Fruit fly (Drosophila melanogaster) whole organism, adult: ENCODE results near the gene CG13116.

Source experiments
- CG12768 ChIP-seq: fragments of 200-800 bp; sonication (Bioruptor generic); optimal IDR thresholded peaks from 2 replicates; lab custom pipeline; 2017; ENCODE audit warnings: missing biosample characterization, missing genetic modification characterization, mild to moderate bottlenecking, moderate library complexity, missing genetic modification reagents
- CG14711 ChIP-seq: fragments of 200-800 bp; sonication (Bioruptor generic); optimal IDR thresholded peaks from 2 replicates; lab custom pipeline; 2018; ENCODE audit warnings: missing biosample characterization, mild to moderate bottlenecking, missing genetic modification characterization, moderate library complexity
- CG1620 ChIP-seq: fragments of 200-800 bp; sonication (Bioruptor generic); optimal IDR thresholded peaks from 2 replicates; lab custom pipeline; 2016; ENCODE audit warnings: missing biosample characterization, missing genetic modification characterization
- CG33017 ChIP-seq: fragments of 200-800 bp; sonication (Bioruptor generic); optimal IDR thresholded peaks from 2 replicates; lab custom pipeline; 2018; ENCODE audit warnings: missing biosample characterization, mild to moderate bottlenecking, missing genetic modification characterization, moderate library complexity
- CG5204 ChIP-seq: fragments of 200-800 bp; sonication (Bioruptor generic); optimal IDR thresholded peaks from 2 replicates; lab custom pipeline; 2016; ENCODE audit warnings: missing biosample characterization, missing genetic modification characterization
- CG7045 ChIP-seq: fragments of 200-800 bp; sonication (Bioruptor generic); optimal IDR thresholded peaks from 2 replicates; lab custom pipeline; 2017; ENCODE audit warnings: missing biosample characterization, mild to moderate bottlenecking, missing genetic modification characterization
- CG7101 ChIP-seq: fragments of 200-800 bp; sonication (Bioruptor generic); optimal IDR thresholded peaks from 2 replicates; lab custom pipeline; 2018; ENCODE audit warnings: missing biosample characterization, mild to moderate bottlenecking, missing genetic modification characterization, moderate library complexity
- Crg-1 ChIP-seq: fragments of 200-800 bp; sonication (Bioruptor generic); optimal IDR thresholded peaks from 2 replicates; lab custom pipeline; 2016; ENCODE audit warnings: missing biosample characterization, missing genetic modification characterization
- Mnt ChIP-seq: fragments of 200-800 bp; sonication (Bioruptor generic); optimal IDR thresholded peaks from 2 replicates; lab custom pipeline; 2016; ENCODE audit warnings: missing biosample characterization, mild to moderate bottlenecking, missing genetic modification characterization
- cic ChIP-seq: fragments of 200-800 bp; sonication (Bioruptor generic); optimal IDR thresholded peaks from 2 replicates; lab custom pipeline; 2017; ENCODE audit warnings: missing biosample characterization, mild to moderate bottlenecking, missing genetic modification characterization, moderate library complexity
- cnc ChIP-seq, 2 experiments: fragments of >200 bp; optimal IDR thresholded peaks; 2 replicates each; lab custom pipeline; 2017

dm6 chr2L:9691230-9691629 lies 38.5 kb upstream of the CG13116 start:
- TF ChIP-seq CG14711 (tag; lab: Kevin White, UChicago), result no peak
- no peak for TF ChIP-seq CG1620
- TF ChIP-seq cnc (optimal IDR thresholded peaks at IDR 0.05; lab: Kevin White, UChicago), result no peak
- no peak for TF ChIP-seq CG7045 (GFP tag; lab: Kevin White, UChicago)
- TF ChIP-seq CG33017 (tag; lab: Kevin White, UChicago), result no peak
- no peak for TF ChIP-seq Crg-1 (GFP tag; lab: Kevin White, UChicago)
- no peak for TF ChIP-seq CG5204 (GFP tag; lab: Kevin White, UChicago)
- TF ChIP-seq CG7101 (tag; lab: Kevin White, UChicago), result no peak
- peak; percentile 64 for TF ChIP-seq cic
- TF ChIP-seq CG12768 (GFP tag; lab: Kevin White, UChicago), result no peak
- TF ChIP-seq Mnt (GFP tag; lab: Kevin White, UChicago), result no peak
